Worm (Caenorhabditis elegans): Measurements from ENCODE around the gene Y38A10A.2.

DNA sequence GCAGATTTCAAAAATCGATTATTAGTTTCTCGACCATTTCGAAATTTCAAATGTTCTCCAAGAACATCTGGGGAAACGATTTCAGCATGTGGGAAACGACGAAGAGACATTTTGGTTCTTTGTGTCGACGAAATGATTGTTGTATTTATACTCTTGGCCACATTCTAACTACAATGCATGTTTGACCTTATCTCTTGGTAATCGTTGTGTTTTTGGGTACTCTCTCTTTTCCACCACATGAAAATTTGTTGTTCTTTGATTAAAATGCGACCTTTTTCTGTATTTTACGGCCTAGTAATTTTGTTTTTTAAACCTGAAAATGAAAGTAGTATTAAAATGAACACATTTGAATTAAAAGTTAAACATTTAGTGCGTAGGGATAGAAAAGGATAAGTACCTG, 49.6 kb upstream of the Y38A10A.2 start, which contains the start of gene F17A9.5:
- no peak for TF ChIP-seq elt-4 (tag; optimal IDR thresholded peaks at IDR 0.05)
- TF ChIP-seq nfya-1 (tag; optimal IDR thresholded peaks at IDR 0.05), result no peak

All from whole organism, late embryonic.